Fruit fly (Drosophila melanogaster) whole organism, embryonic: ENCODE results near the gene CG14893.

Source experiments
- Asciz ChIP-seq: fragments of 200-800 bp; sonication (Bioruptor generic); optimal IDR thresholded peaks from 2 replicates; lab custom pipeline; 2017; ENCODE audit warnings: missing biosample characterization, mild to moderate bottlenecking, missing genetic modification characterization, missing genetic modification reagents
- CG7271 ChIP-seq: fragments of 200-800 bp; sonication (Bioruptor generic); optimal IDR thresholded peaks from 2 replicates; lab custom pipeline; 2018; ENCODE audit warnings: missing biosample characterization, mild to moderate bottlenecking, missing genetic modification characterization, moderate library complexity
- CG7357 ChIP-seq: fragments of 200-800 bp; sonication (Bioruptor generic); IDR thresholded peaks from 3 replicates; pipeline ENCODE4 v1.3.6; 2022; ENCODE audit warnings: missing biosample characterization, missing genetic modification characterization
- CTCF ChIP-seq: fragments of 200-800 bp; sonication (Bioruptor generic); optimal IDR thresholded peaks from 2 replicates; lab custom pipeline; 2017; ENCODE audit warnings: missing biosample characterization, mild to moderate bottlenecking, missing genetic modification characterization, moderate library complexity
- D19A ChIP-seq: fragments of 200-800 bp; optimal IDR thresholded peaks from 3 replicates; lab custom pipeline; 2019; ENCODE audit warnings: missing biosample characterization, mild to moderate bottlenecking, missing genetic modification characterization, moderate library complexity
- al ChIP-seq: fragments of 200-800 bp; sonication (Bioruptor generic); IDR thresholded peaks from 2 replicates; pipeline ENCODE4 v1.3.6; 2022; ENCODE audit warnings: missing biosample characterization, missing genetic modification characterization
- ara ChIP-seq: fragments of 200-800 bp; sonication (Bioruptor generic); IDR thresholded peaks from 2 replicates; pipeline ENCODE4 v1.3.6; 2022; ENCODE audit warnings: missing biosample characterization, missing genetic modification characterization
- disco-r ChIP-seq: fragments of 200-800 bp; sonication (Bioruptor generic); optimal IDR thresholded peaks from 2 replicates; lab custom pipeline; 2016; ENCODE audit warnings: missing biosample characterization, missing genetic modification characterization
- kni ChIP-seq: fragments of 200-800 bp; sonication (Bioruptor generic); optimal IDR thresholded peaks from 3 replicates; lab custom pipeline; 2017; ENCODE audit warnings: mild to moderate bottlenecking, missing biosample characterization, missing genetic modification reagents, missing genetic modification characterization
- pho ChIP-seq: fragments of 200-800 bp; sonication (Bioruptor generic); optimal IDR thresholded peaks from 2 replicates; lab custom pipeline; 2016; ENCODE audit warnings: missing biosample characterization, missing genetic modification characterization
- stc ChIP-seq: fragments of 200-800 bp; sonication (Bioruptor generic); IDR thresholded peaks from 2 replicates; pipeline ENCODE4 v1.3.6; 2022; ENCODE audit warnings: missing biosample characterization, missing genetic modification characterization
- tup ChIP-seq: fragments of 200-800 bp; sonication (Bioruptor generic); optimal IDR thresholded peaks from 2 replicates; lab custom pipeline; 2016; ENCODE audit warnings: missing biosample characterization, mild to moderate bottlenecking, missing genetic modification characterization, moderate library complexity

- TF ChIP-seq stc (GFP tag; lab: Robert Waterston, UW) (no peak), CTCF (GFP tag; lab: Kevin White, UChicago) (no peak), pho (GFP tag; lab: Kevin White, UChicago) (no peak), ara (GFP tag; lab: Robert Waterston, UW) (no peak), CG7357 (GFP tag; lab: Robert Waterston, UW) (no peak), D19A (tag; lab: Kevin White, UChicago) (no peak), tup (GFP tag; lab: Kevin White, UChicago) (no peak), kni (GFP tag; lab: Kevin White, UChicago) (no peak), Asciz (no peak), CG7271 (tag; lab: Kevin White, UChicago) (no peak), al (GFP tag; lab: Robert Waterston, UW) (no peak), disco-r (GFP tag; lab: Kevin White, UChicago) (no peak)
Measured at dm6 chr3R:16600735-16601134, 19.8 kb upstream of the CG14893 start.
